Worm (Caenorhabditis elegans): Measurements from ENCODE around the gene C34C6.9.

DNA sequence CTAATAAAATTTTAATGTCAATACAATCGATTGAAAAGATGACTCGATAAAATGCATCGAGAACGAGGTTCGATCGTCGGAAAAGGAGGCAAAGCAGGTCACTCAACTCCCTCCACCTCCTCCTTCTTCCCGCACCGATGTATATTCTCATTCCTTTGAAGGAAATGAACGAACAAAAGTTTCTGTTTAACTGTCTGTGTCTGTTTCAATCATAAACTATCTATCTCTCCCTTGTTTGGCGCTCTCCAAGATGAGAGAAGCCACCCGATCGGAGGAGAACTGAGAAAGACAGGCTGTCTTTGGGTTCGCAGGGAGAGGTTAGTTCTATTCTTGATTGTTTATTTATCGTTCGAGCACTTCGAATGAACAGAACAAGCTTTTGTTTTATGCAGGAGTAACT is 44.6 kb upstream of the C34C6.9 start, which contains the start of gene D2085.7:
- no peak for TF ChIP-seq tbx-2 (tag; optimal IDR thresholded peaks at IDR 0.05)
- TF ChIP-seq odd-2 (tag; optimal IDR thresholded peaks at IDR 0.05): no peak
- TF ChIP-seq pha-2 (tag; optimal IDR thresholded peaks at IDR 0.05): no peak
- no peak for TF ChIP-seq rnt-1 (tag; optimal IDR thresholded peaks at IDR 0.05)
- no peak for TF ChIP-seq nhr-11 (tag; optimal IDR thresholded peaks at IDR 0.05)
- no peak for TF ChIP-seq hlh-8 (tag; optimal IDR thresholded peaks at IDR 0.05)
- TF ChIP-seq ets-4 (tag; optimal IDR thresholded peaks at IDR 0.05): no peak
- no peak for TF ChIP-seq ztf-16 (tag; optimal IDR thresholded peaks at IDR 0.05)
- TF ChIP-seq lim-6 (tag; optimal IDR thresholded peaks at IDR 0.05): no peak

All from whole organism, late embryonic.